Fruit fly (Drosophila melanogaster): ENCODE data around the gene CG5644.

dm6 chr3L:8951507-8951906 is 28.2 kb downstream of the CG5644 start:
- TF ChIP-seq CTCF (optimal IDR thresholded peaks at IDR 0.05), result no peak
- TF ChIP-seq CG8478 (optimal IDR thresholded peaks at IDR 0.05), result no peak

All from S2 (cell line).